Worm (Caenorhabditis elegans): ENCODE measurements around the gene F08G5.3.

DNA sequence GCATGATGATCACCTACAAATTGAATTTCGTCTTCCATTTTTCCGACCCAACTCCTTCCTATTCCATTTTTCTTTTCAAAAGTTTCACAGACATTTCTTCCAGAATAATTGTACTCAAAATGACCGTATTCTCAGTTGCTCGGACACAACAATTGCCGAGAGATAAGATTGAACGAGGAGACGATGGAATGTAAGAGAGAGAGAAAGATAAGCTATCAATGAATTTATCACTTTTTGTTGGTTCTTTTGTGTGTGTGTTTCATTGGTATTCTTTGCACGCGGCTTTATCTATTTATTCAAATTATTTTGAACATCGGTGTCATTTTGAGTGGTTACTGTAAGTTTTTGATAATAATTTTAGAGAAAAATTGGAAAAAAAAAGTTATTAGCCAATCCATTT lies 3.1 kb upstream of the F08G5.3 start, which contains the start of gene ugt-65:
- TF ChIP-seq elt-1 (tag; optimal IDR thresholded peaks at IDR 0.05; ENCODE audit: borderline replicate concordance, insufficient read depth), result no peak
- no peak for TF ChIP-seq nhr-76 (tag; optimal IDR thresholded peaks at IDR 0.05)
- no peak for TF ChIP-seq hlh-1 (tag; optimal IDR thresholded peaks at IDR 0.05)
- no peak for TF ChIP-seq ces-1 (GFP tag; optimal IDR thresholded peaks at IDR 0.05)
- TF ChIP-seq nhr-28 (tag; optimal IDR thresholded peaks at IDR 0.05), result no peak
- no peak for TF ChIP-seq unc-39 (tag; optimal IDR thresholded peaks at IDR 0.05)
- TF ChIP-seq blmp-1 (tag; optimal IDR thresholded peaks at IDR 0.05), result no peak
- TF ChIP-seq sptf-1 (tag; optimal IDR thresholded peaks at IDR 0.05), result no peak
- TF ChIP-seq M03D4.4 (tag; optimal IDR thresholded peaks at IDR 0.05), result no peak
